Worm (Caenorhabditis elegans) whole organism, young adult: Measurements from ENCODE around the gene W03D2.9.

ENCODE experiments used
- C06A6.2 ChIP-seq: fragments of 200-800 bp; sonication (Bioruptor generic); conservative IDR thresholded peaks from 2 replicates; pipeline ENCODE4 v1.3.6; 2022; ENCODE audit warnings: missing genetic modification characterization, missing compliant biosample characterization
- C17E4.6 ChIP-seq: fragments of 200-800 bp; sonication (Bioruptor generic); IDR thresholded peaks from 2 replicates; pipeline ENCODE4 v1.3.6; 2022; ENCODE audit warnings: missing genetic modification reagents, missing genetic modification characterization, missing compliant biosample characterization
- D2030.7 ChIP-seq: fragments of 200-800 bp; sonication (Bioruptor generic); IDR thresholded peaks from 2 replicates; pipeline ENCODE4 v1.3.6; 2022; ENCODE audit warnings: missing genetic modification reagents, missing genetic modification characterization, missing compliant biosample characterization
- F22D6.2 ChIP-seq: sonication (generic microtip); optimal IDR thresholded peaks from 2 replicates; lab custom pipeline; 2016; ENCODE audit warnings: mild to moderate bottlenecking, missing genetic modification characterization, missing compliant biosample characterization
- F23B12.7 ChIP-seq: sonication (generic microtip); optimal IDR thresholded peaks from 2 replicates; lab custom pipeline; 2017; ENCODE audit warnings: missing genetic modification characterization, mild to moderate bottlenecking, missing compliant biosample characterization, antibody characterized with exemption, moderate library complexity; ENCODE audit not compliant: insufficient read depth
- F39B2.1 ChIP-seq: fragments of 200-800 bp; sonication (Bioruptor generic); IDR thresholded peaks from 2 replicates; pipeline ENCODE4 v1.3.6; 2022; ENCODE audit warnings: missing genetic modification reagents, missing genetic modification characterization, missing compliant biosample characterization
- K11D2.4 ChIP-seq: fragments of 200-800 bp; sonication (Bioruptor generic); IDR thresholded peaks from 2 replicates; pipeline ENCODE4 v1.3.6; 2022; ENCODE audit warnings: missing genetic modification reagents, missing genetic modification characterization, missing compliant biosample characterization
- T07F8.4 ChIP-seq: sonication (generic microtip); optimal IDR thresholded peaks from 2 replicates; lab custom pipeline; 2016; ENCODE audit warnings: mild to moderate bottlenecking, missing genetic modification characterization, moderate library complexity, missing compliant biosample characterization
- T26A5.8 ChIP-seq: sonication (generic microtip); optimal IDR thresholded peaks from 2 replicates; lab custom pipeline; 2016; ENCODE audit warnings: missing genetic modification characterization, missing compliant biosample characterization
- Y67H2A.10 ChIP-seq: fragments of 200-800 bp; sonication (Bioruptor generic); conservative IDR thresholded peaks from 2 replicates; pipeline ENCODE4 v1.3.6; 2022; ENCODE audit warnings: missing genetic modification reagents, missing genetic modification characterization, missing compliant biosample characterization
- Y79H2A.3 ChIP-seq: fragments of 200-800 bp; sonication (Bioruptor generic); conservative IDR thresholded peaks from 2 replicates; pipeline ENCODE4 v1.3.6; 2022; ENCODE audit warnings: missing genetic modification reagents, missing genetic modification characterization, missing compliant biosample characterization
- Y95B8A.8 ChIP-seq: fragments of 200-800 bp; sonication (Bioruptor generic); IDR thresholded peaks from 2 replicates; pipeline ENCODE4 v1.3.6; 2022; ENCODE audit warnings: missing genetic modification reagents, missing genetic modification characterization, missing compliant biosample characterization
- ZK185.1 ChIP-seq: sonication (generic microtip); optimal IDR thresholded peaks from 2 replicates; lab custom pipeline; 2016; ENCODE audit warnings: mild to moderate bottlenecking, missing genetic modification characterization, missing compliant biosample characterization; ENCODE audit not compliant: poor library complexity, severe bottlenecking
- attf-3 ChIP-seq: fragments of 200-800 bp; sonication (Bioruptor generic); conservative IDR thresholded peaks from 2 replicates; pipeline ENCODE4 v1.3.6; 2022; ENCODE audit warnings: missing genetic modification reagents, missing genetic modification characterization, missing compliant biosample characterization
- attf-5 ChIP-seq: fragments of 200-800 bp; sonication (Bioruptor generic); optimal IDR thresholded peaks from 2 replicates; lab custom pipeline; 2018; ENCODE audit warnings: mild to moderate bottlenecking, missing genetic modification characterization, missing compliant biosample characterization
- ccch-3 ChIP-seq: fragments of 200-800 bp; sonication (Bioruptor generic); optimal IDR thresholded peaks from 2 replicates; lab custom pipeline; 2018; ENCODE audit warnings: mild to moderate bottlenecking, missing genetic modification characterization, missing compliant biosample characterization
- ceh-40 ChIP-seq: fragments of 200-800 bp; sonication (Bioruptor generic); IDR thresholded peaks from 2 replicates; pipeline ENCODE4 v1.3.6; 2022; ENCODE audit warnings: missing genetic modification characterization, missing compliant biosample characterization
- efl-1 ChIP-seq: fragments of 150-350 bp; optimal IDR thresholded peaks from 2 replicates; lab custom pipeline; 2014; ENCODE audit warnings: missing biosample characterization, missing genetic modification reagents, missing genetic modification characterization
- egrh-3 ChIP-seq: fragments of 200-800 bp; sonication (Bioruptor generic); IDR thresholded peaks from 2 replicates; pipeline ENCODE4 v1.3.6; 2022; ENCODE audit warnings: missing genetic modification reagents, missing genetic modification characterization, missing compliant biosample characterization
- ekl-4 ChIP-seq: fragments of 200-800 bp; sonication (Bioruptor generic); IDR thresholded peaks from 2 replicates; pipeline ENCODE4 v1.3.6; 2022; ENCODE audit warnings: missing genetic modification reagents, missing genetic modification characterization, missing compliant biosample characterization
- ets-4 ChIP-seq: fragments of 200-800 bp; sonication (Bioruptor generic); optimal IDR thresholded peaks from 2 replicates; lab custom pipeline; 2018; ENCODE audit warnings: mild to moderate bottlenecking, missing genetic modification characterization, missing compliant biosample characterization
- fkh-3 ChIP-seq: sonication (generic microtip); optimal IDR thresholded peaks from 2 replicates; lab custom pipeline; 2016; ENCODE audit warnings: mild to moderate bottlenecking, missing genetic modification characterization, missing compliant biosample characterization
- him-1 ChIP-seq: sonication (generic microtip); optimal IDR thresholded peaks from 2 replicates; lab custom pipeline; 2016; ENCODE audit warnings: missing genotype, missing genetic modification reagents, missing genetic modification characterization, missing compliant biosample characterization
- hmg-1.2 ChIP-seq: fragments of 200-800 bp; sonication (Bioruptor generic); IDR thresholded peaks from 2 replicates; pipeline ENCODE4 v1.3.6; 2022; ENCODE audit warnings: missing genetic modification reagents, missing genetic modification characterization, missing compliant biosample characterization
- hrde-1 ChIP-seq: sonication (generic microtip); optimal IDR thresholded peaks from 2 replicates; lab custom pipeline; 2016; ENCODE audit warnings: missing genetic modification characterization, mild to moderate bottlenecking, missing compliant biosample characterization, moderate library complexity, missing genotype, missing genetic modification reagents, borderline replicate concordance
- let-526 ChIP-seq: fragments of 200-800 bp; sonication (Bioruptor generic); IDR thresholded peaks from 2 replicates; pipeline ENCODE4 v1.3.6; 2022; ENCODE audit warnings: missing genetic modification reagents, missing genetic modification characterization, missing compliant biosample characterization
- lin-26 ChIP-seq: fragments of 200-800 bp; sonication (Bioruptor generic); IDR thresholded peaks from 2 replicates; pipeline ENCODE4 v1.3.6; 2022; ENCODE audit warnings: missing genetic modification reagents, missing genetic modification characterization, missing compliant biosample characterization
- lin-35 ChIP-seq, 3 experiments: fragments of 150-350 bp in 2 of 3; sonication (generic microtip) in 1 of 3; optimal IDR thresholded peaks; 2 replicates each; lab custom pipeline; 2014 to 2018; ENCODE audit warnings: missing biosample characterization in 3 of 3, missing genetic modification characterization in 3 of 3, missing genetic modification reagents in 3 of 3
- lin-54 ChIP-seq: fragments of 200-800 bp; sonication (Bioruptor generic); optimal IDR thresholded peaks from 2 replicates; lab custom pipeline; 2018; ENCODE audit warnings: mild to moderate bottlenecking, missing genetic modification characterization, missing compliant biosample characterization
- lir-1 ChIP-seq: fragments of 200-800 bp; sonication (Bioruptor generic); conservative IDR thresholded peaks from 2 replicates; pipeline ENCODE4 v1.3.6; 2022; ENCODE audit warnings: missing genetic modification reagents, missing genetic modification characterization, missing compliant biosample characterization
- lsy-27 ChIP-seq: sonication (generic microtip); optimal IDR thresholded peaks from 2 replicates; lab custom pipeline; 2017; ENCODE audit warnings: missing genetic modification characterization, mild to moderate bottlenecking, missing compliant biosample characterization, antibody characterized with exemption, missing genotype, borderline replicate concordance; ENCODE audit not compliant: insufficient read depth
- madf-6 ChIP-seq: fragments of 200-800 bp; sonication (Bioruptor generic); IDR thresholded peaks from 2 replicates; pipeline ENCODE4 v1.3.6; 2022; ENCODE audit warnings: missing genetic modification reagents, missing genetic modification characterization, missing compliant biosample characterization
- madf-8 ChIP-seq: fragments of 200-800 bp; sonication (Bioruptor generic); conservative IDR thresholded peaks from 2 replicates; pipeline ENCODE4 v1.3.6; 2022; ENCODE audit warnings: missing genetic modification reagents, missing genetic modification characterization, missing compliant biosample characterization
- mes-4 ChIP-seq: sonication (generic microtip); optimal IDR thresholded peaks from 2 replicates; lab custom pipeline; 2016; ENCODE audit warnings: missing genotype, missing genetic modification characterization, missing compliant biosample characterization
- mxl-1 ChIP-seq: sonication (generic microtip); optimal IDR thresholded peaks from 2 replicates; lab custom pipeline; 2016; ENCODE audit warnings: missing genetic modification characterization, missing compliant biosample characterization
- nhr-120 ChIP-seq: fragments of 200-800 bp; sonication (Bioruptor generic); IDR thresholded peaks from 2 replicates; pipeline ENCODE4 v1.3.6; 2022; ENCODE audit warnings: missing genetic modification characterization, missing compliant biosample characterization
- pbrm-1 ChIP-seq: fragments of 200-800 bp; sonication (Bioruptor generic); IDR thresholded peaks from 2 replicates; pipeline ENCODE4 v1.3.6; 2022; ENCODE audit warnings: missing genetic modification reagents, missing genetic modification characterization, missing compliant biosample characterization
- rcor-1 ChIP-seq: fragments of 200-800 bp; sonication (Bioruptor generic); IDR thresholded peaks from 2 replicates; pipeline ENCODE4 v1.3.6; 2022; ENCODE audit warnings: missing genetic modification reagents, missing genetic modification characterization, missing compliant biosample characterization
- rec-8 ChIP-seq, 2 experiments: sonication (generic microtip); optimal IDR thresholded peaks; 2 replicates each; lab custom pipeline; 2016; ENCODE audit warnings: mild to moderate bottlenecking in 2 of 2, missing genetic modification characterization in 2 of 2, missing genetic modification reagents in 2 of 2, missing genotype in 2 of 2, missing biosample characterization in 1 of 2, missing compliant biosample characterization in 1 of 2, moderate library complexity in 1 of 2
- repo-1 ChIP-seq: sonication (generic microtip); optimal IDR thresholded peaks from 2 replicates; lab custom pipeline; 2017; ENCODE audit warnings: mild to moderate bottlenecking, missing genetic modification characterization, missing compliant biosample characterization
- sdz-38 ChIP-seq: sonication (generic microtip); optimal IDR thresholded peaks from 2 replicates; lab custom pipeline; 2016; ENCODE audit warnings: missing genotype, missing genetic modification characterization, missing compliant biosample characterization
- snpc-4 ChIP-seq, 5 experiments: fragments of 150-350 bp in 1 of 5; sonication (generic microtip) in 4 of 5; optimal IDR thresholded peaks; 2 replicates each; lab custom pipeline; 2014 to 2018; ENCODE audit warnings: missing genetic modification characterization in 5 of 5, missing biosample characterization in 3 of 5, antibody characterized with exemption in 2 of 5, mild to moderate bottlenecking in 2 of 5, missing compliant biosample characterization in 2 of 5, missing genotype in 2 of 5, moderate library complexity in 2 of 5, missing genetic modification reagents in 1 of 5
- tbx-9 ChIP-seq: sonication (generic microtip); optimal IDR thresholded peaks from 2 replicates; lab custom pipeline; 2016; ENCODE audit warnings: borderline replicate concordance, missing genetic modification characterization, inconsistent platforms, missing compliant biosample characterization
- zfh-2 ChIP-seq: fragments of 200-800 bp; sonication (Bioruptor generic); conservative IDR thresholded peaks from 2 replicates; pipeline ENCODE4 v1.3.6; 2022; ENCODE audit warnings: missing genetic modification reagents, missing genetic modification characterization, missing compliant biosample characterization
- ztf-25 ChIP-seq: fragments of 200-800 bp; sonication (Bioruptor generic); IDR thresholded peaks from 2 replicates; pipeline ENCODE4 v1.3.6; 2022; ENCODE audit warnings: missing genetic modification reagents, missing genetic modification characterization, missing compliant biosample characterization

W03D2.9 gene

DNA sequence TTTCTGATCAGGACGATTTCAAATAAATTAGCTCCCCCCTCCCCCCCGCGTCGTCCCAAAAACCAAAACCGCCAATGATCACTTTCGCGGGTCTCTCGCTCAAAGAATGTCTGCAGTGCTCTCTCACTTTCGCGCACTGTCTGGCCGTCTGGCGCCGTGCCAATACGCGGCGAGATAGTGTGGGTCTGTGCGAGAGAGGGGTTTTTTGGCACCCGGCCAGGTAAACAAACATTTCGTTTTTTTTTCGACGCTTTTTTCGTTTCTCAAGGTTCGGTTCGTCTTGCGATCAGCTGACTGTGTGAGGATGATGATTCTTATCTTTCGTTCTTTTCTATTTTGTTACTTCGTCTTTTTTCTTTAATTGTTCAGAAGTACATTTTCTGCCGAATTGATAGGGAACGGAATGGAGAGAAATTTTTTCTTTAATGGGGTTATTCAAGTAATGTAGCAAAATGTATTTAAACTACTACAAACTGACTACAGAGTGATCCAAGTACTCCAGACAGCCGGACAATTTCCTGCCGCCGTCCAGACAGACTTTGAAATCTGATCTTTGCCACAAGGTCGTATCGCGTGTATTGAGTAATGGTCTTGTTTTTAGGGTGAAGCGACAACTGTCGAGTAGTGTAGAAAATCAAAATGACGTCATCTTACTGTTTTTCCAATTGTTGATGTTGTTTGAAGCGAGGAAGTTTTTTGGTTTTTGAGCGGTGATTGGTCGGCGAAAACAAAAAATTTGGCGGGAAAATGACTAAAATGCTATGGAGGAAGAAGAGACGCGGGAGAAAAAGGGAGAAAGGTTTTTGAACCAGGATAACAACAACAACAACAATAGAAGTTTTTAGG, 50.1 kb downstream of the W03D2.9 start (continued):
- TF ChIP-seq snpc-4 (GFP tag; optimal IDR thresholded peaks at IDR 0.05; lab: Kevin White, UChicago) = no peak
- peak; percentile 5 to 38 (median 20) for TF ChIP-seq snpc-4 (tag; optimal IDR thresholded peaks at IDR 0.05; lab: Kevin White, UChicago)
- TF ChIP-seq sdz-38 = no peak
- peak; percentile 66 for TF ChIP-seq lir-1 (GFP tag; lab: Robert Waterston, UW)
- TF ChIP-seq attf-3 (GFP tag; lab: Robert Waterston, UW) = 0 out of 2 replicates have a peak, but pooled peaks have one; percentile 11
- no peak for TF ChIP-seq T26A5.8 (tag; lab: Kevin White, UChicago)
- TF ChIP-seq ztf-25 (GFP tag; lab: Robert Waterston, UW) = no peak
- TF ChIP-seq T07F8.4 (tag; lab: Kevin White, UChicago) = no peak
- TF ChIP-seq rcor-1 (GFP tag; lab: Robert Waterston, UW) = 0 out of 2 replicates have a peak, but pooled peaks have one; percentile 31
- no peak for TF ChIP-seq lsy-27 (tag; lab: Kevin White, UChicago)
- peak; percentile 73 for TF ChIP-seq pbrm-1 (GFP tag; lab: Robert Waterston, UW)
- TF ChIP-seq lin-26 (GFP tag; lab: Robert Waterston, UW) = peak; percentile 38; the same call in 1 of the 2 replicates
- TF ChIP-seq ccch-3 = no peak
- TF ChIP-seq efl-1 (GFP tag; lab: Kevin White, UChicago) = peak; percentile 11
- TF ChIP-seq repo-1 (tag; lab: Kevin White, UChicago) = no peak
- no peak for TF ChIP-seq Y79H2A.3 (GFP tag; lab: Robert Waterston, UW)
- no peak for TF ChIP-seq him-1 (tag; lab: Kevin White, UChicago)
- 0 out of 2 replicates have a peak, but pooled peaks have one; percentile 41 for TF ChIP-seq ekl-4 (GFP tag; lab: Robert Waterston, UW)
- peak; percentile 76 for TF ChIP-seq egrh-3
- no peak for TF ChIP-seq Y67H2A.10 (GFP tag; lab: Robert Waterston, UW)
- TF ChIP-seq ceh-40 (GFP tag; lab: Robert Waterston, UW) = no peak
- peak; percentile 75 for TF ChIP-seq Y95B8A.8 (GFP tag; lab: Robert Waterston, UW)
- no peak for TF ChIP-seq ZK185.1 (tag; lab: Kevin White, UChicago)
- TF ChIP-seq ets-4 = no peak
- peak; percentile 33 for TF ChIP-seq lin-54 (GFP tag; lab: Kevin White, UChicago)
- TF ChIP-seq mes-4 (tag; lab: Kevin White, UChicago) = no peak
- TF ChIP-seq nhr-120 = no peak
- peak; percentile 88 for TF ChIP-seq hmg-1.2 (GFP tag; lab: Robert Waterston, UW)
- no peak for TF ChIP-seq rec-8 (tag; optimal IDR thresholded peaks at IDR 0.05; lab: Kevin White, UChicago)
- TF ChIP-seq madf-8 = no peak
- TF ChIP-seq attf-5 = peak; percentile 57
- TF ChIP-seq C17E4.6 (GFP tag; lab: Robert Waterston, UW) = no peak
- peak; percentile 32 for TF ChIP-seq F22D6.2 (tag; lab: Kevin White, UChicago)
- TF ChIP-seq fkh-3 (tag; lab: Kevin White, UChicago) = no peak
- TF ChIP-seq madf-6 = no peak
- TF ChIP-seq C06A6.2 (GFP tag; lab: Robert Waterston, UW) = peak; percentile 69; the same call in 1 of the 2 replicates
- no peak for TF ChIP-seq F39B2.1
- TF ChIP-seq mxl-1 (tag; lab: Kevin White, UChicago) = no peak
- TF ChIP-seq F23B12.7 (tag; lab: Kevin White, UChicago) = peak; percentile 66
- TF ChIP-seq zfh-2 = peak; percentile 95
- no peak for TF ChIP-seq let-526 (GFP tag; lab: Robert Waterston, UW)
- TF ChIP-seq tbx-9 (tag; lab: Kevin White, UChicago) = no peak
- TF ChIP-seq lin-35 (GFP tag; optimal IDR thresholded peaks at IDR 0.05; lab: Kevin White, UChicago) = no peak
- no peak for TF ChIP-seq D2030.7 (GFP tag; lab: Robert Waterston, UW)
- no peak for TF ChIP-seq hrde-1 (tag; lab: Kevin White, UChicago)
- TF ChIP-seq K11D2.4 (GFP tag; lab: Robert Waterston, UW) = peak; percentile 92
